Fruit fly (Drosophila melanogaster): ENCODE measurements around the gene CG32751.

The CG32751 gene

dm6 chrX:6179428-6179827 lies 19.0 kb downstream of the CG32751 start (continued):
- no peak for TF ChIP-seq esn (GFP tag; optimal IDR thresholded peaks at IDR 0.05)
- TF ChIP-seq CG32006 (GFP tag; optimal IDR thresholded peaks at IDR 0.05): peak; percentile 18
- no peak for TF ChIP-seq CG4318 (GFP tag; optimal IDR thresholded peaks at IDR 0.05)
- peak; percentile 9 for TF ChIP-seq OdsH (GFP tag; optimal IDR thresholded peaks at IDR 0.05)
- peak; percentile 7 for TF ChIP-seq CG31627 (GFP tag; optimal IDR thresholded peaks at IDR 0.05)
- no peak for TF ChIP-seq ss (GFP tag; optimal IDR thresholded peaks at IDR 0.05)
- no peak for TF ChIP-seq CG6276 (GFP tag; optimal IDR thresholded peaks at IDR 0.05)
- TF ChIP-seq CG10631 (GFP tag; optimal IDR thresholded peaks at IDR 0.05): peak; percentile 2
- TF ChIP-seq lz (GFP tag; optimal IDR thresholded peaks at IDR 0.05): no peak
- TF ChIP-seq CG1621 (tag; optimal IDR thresholded peaks at IDR 0.05): no peak
- TF ChIP-seq CG8319 (GFP tag; optimal IDR thresholded peaks at IDR 0.05): no peak
- no peak for TF ChIP-seq CG11902 (GFP tag; optimal IDR thresholded peaks at IDR 0.05)
- no peak for TF ChIP-seq Lpt (GFP tag; optimal IDR thresholded peaks at IDR 0.05)
- no peak for TF ChIP-seq fkh (GFP tag; optimal IDR thresholded peaks at IDR 0.05)
- peak; percentile 54; the same call in 1 of the 3 replicates for TF ChIP-seq CG6163 (GFP tag; IDR thresholded peaks at IDR 0.05)
- TF ChIP-seq net (GFP tag; optimal IDR thresholded peaks at IDR 0.05): no peak
- no peak for TF ChIP-seq Sox102F (GFP tag; optimal IDR thresholded peaks at IDR 0.05)
- TF ChIP-seq CG6792 (GFP tag; optimal IDR thresholded peaks at IDR 0.05): no peak
- TF ChIP-seq dsx (GFP tag; optimal IDR thresholded peaks at IDR 0.05; ENCODE audit: poor library complexity, severe bottlenecking): no peak
- TF ChIP-seq CG6808 (GFP tag; optimal IDR thresholded peaks at IDR 0.05): no peak
- no peak for TF ChIP-seq CG8632 (GFP tag; optimal IDR thresholded peaks at IDR 0.05)
- TF ChIP-seq salr (GFP tag; optimal IDR thresholded peaks at IDR 0.05): no peak
- no peak for TF ChIP-seq Blimp-1 (GFP tag; optimal IDR thresholded peaks at IDR 0.05)
- no peak for TF ChIP-seq Eip75B (GFP tag; optimal IDR thresholded peaks at IDR 0.05)
- TF ChIP-seq achi (GFP tag; optimal IDR thresholded peaks at IDR 0.05): no peak

dm6 chrX:6166784-6167183 lies 31.7 kb downstream of the CG32751 start:
- TF ChIP-seq Lpt (GFP tag; optimal IDR thresholded peaks at IDR 0.05) (no peak), Hr39 (GFP tag; optimal IDR thresholded peaks at IDR 0.05) (no peak), vri (GFP tag; optimal IDR thresholded peaks at IDR 0.05) (no peak), acj6 (GFP tag; optimal IDR thresholded peaks at IDR 0.05) (no peak)

DNA sequence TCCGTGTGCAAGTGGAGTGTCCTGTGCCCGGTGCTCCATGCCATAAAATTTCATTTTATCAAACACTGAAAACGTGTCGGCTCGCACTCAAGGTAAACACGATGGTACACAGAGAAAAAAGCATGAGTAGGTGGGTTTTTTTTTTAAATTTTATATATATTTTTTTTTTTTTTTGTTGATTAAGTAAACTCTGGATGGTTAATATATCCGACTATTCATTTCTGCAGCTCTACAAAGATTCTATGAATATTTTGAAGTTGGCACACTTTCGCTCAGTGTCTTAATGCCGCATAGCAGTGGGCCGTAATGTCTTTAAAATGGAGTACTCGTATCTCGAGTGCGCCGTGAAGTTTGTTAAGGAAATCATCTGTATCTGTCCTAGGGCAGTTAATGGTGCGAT lies 46.5 kb downstream of the CG32751 start:
- no peak for TF ChIP-seq ss (GFP tag; optimal IDR thresholded peaks at IDR 0.05)
- TF ChIP-seq acj6 (GFP tag; optimal IDR thresholded peaks at IDR 0.05): no peak
- TF ChIP-seq net (GFP tag; optimal IDR thresholded peaks at IDR 0.05): no peak
- TF ChIP-seq pdm3 (GFP tag; optimal IDR thresholded peaks at IDR 0.05): no peak
- TF ChIP-seq CG11294 (GFP tag; IDR thresholded peaks at IDR 0.05): no peak
- TF ChIP-seq Gug (GFP tag; IDR thresholded peaks at IDR 0.05): no peak
- no peak for TF ChIP-seq CG15336 (GFP tag; IDR thresholded peaks at IDR 0.05)
- TF ChIP-seq CG32006 (GFP tag; optimal IDR thresholded peaks at IDR 0.05): no peak
- TF ChIP-seq salr (GFP tag; optimal IDR thresholded peaks at IDR 0.05): no peak
- no peak for TF ChIP-seq CG9139 (GFP tag; optimal IDR thresholded peaks at IDR 0.05)
- TF ChIP-seq Met (GFP tag; optimal IDR thresholded peaks at IDR 0.05): no peak
- TF ChIP-seq CG6808 (GFP tag; optimal IDR thresholded peaks at IDR 0.05): no peak
- no peak for TF ChIP-seq svp (GFP tag)
- no peak for TF ChIP-seq CG10669 (GFP tag; optimal IDR thresholded peaks at IDR 0.05)
- no peak for TF ChIP-seq Ets96B (tag; optimal IDR thresholded peaks at IDR 0.05)
